Worm (Caenorhabditis elegans): ENCODE measurements around the gene H20J04.7.

DNA sequence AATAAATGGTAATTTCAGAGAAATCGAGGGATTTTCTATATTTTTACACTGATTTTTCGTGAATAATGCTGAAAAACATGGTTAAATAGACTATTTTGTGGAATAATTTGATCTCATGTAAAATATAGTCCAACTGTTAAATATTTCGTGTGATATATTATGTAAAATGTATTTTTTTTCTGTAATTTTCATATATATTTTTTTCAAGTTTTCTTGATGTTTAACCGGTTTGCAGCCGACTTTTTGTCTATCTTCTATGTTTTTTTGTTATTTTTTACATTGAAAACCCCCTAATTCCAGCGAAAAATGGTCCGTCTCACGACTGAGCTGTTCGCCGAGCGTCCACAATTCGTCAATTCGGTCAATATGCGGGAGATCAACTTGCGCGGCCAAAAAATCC lies 31.1 kb downstream of the H20J04.7 start, which contains the start of gene mog-2:
- TF ChIP-seq nhr-77 (tag; optimal IDR thresholded peaks at IDR 0.05) (no peak), ama-1 (optimal IDR thresholded peaks at IDR 0.05) (no peak), nhr-90 (tag; optimal IDR thresholded peaks at IDR 0.05; ENCODE audit: poor library complexity) (no peak), C16A3.4 (tag; optimal IDR thresholded peaks at IDR 0.05) (no peak), nhr-71 (tag; optimal IDR thresholded peaks at IDR 0.05) (no peak)
